Fruit fly (Drosophila melanogaster): ENCODE measurements around the gene RpL22.

RpL22 gene

dm6 chrX:758892-759621, 5.9 kb downstream of the RpL22 start, which contains the start of gene CG5273 (continued):
- TF ChIP-seq ro (GFP tag; IDR thresholded peaks at IDR 0.05) (no peak), CG13287 (GFP tag; IDR thresholded peaks at IDR 0.05; ENCODE audit: partially characterized antibody) (peak; percentile 95), CG34422 (GFP tag; IDR thresholded peaks at IDR 0.05) (no peak), NFAT (GFP tag; IDR thresholded peaks at IDR 0.05) (peak; percentile 73), tap (tag; optimal IDR thresholded peaks at IDR 0.05) (peak; percentile 6), ap (GFP tag; IDR thresholded peaks at IDR 0.05) (no peak), CG6689 (GFP tag; IDR thresholded peaks at IDR 0.05) (no peak), crp (GFP tag; optimal IDR thresholded peaks at IDR 0.05) (peak; percentile 12 to 80), CG9797 (GFP tag; optimal IDR thresholded peaks at IDR 0.05) (peak; percentile 98), CG11504 (tag; optimal IDR thresholded peaks at IDR 0.05) (peak; percentile 30), danr (GFP tag; IDR thresholded peaks at IDR 0.05) (no peak), CG16813 (GFP tag; IDR thresholded peaks at IDR 0.05; ENCODE audit: partially characterized antibody) (peak; percentile 94), CG10147 (GFP tag; optimal IDR thresholded peaks at IDR 0.05) (peak; percentile 7), CG34376 (GFP tag; optimal IDR thresholded peaks at IDR 0.05) (peak; percentile 80), CG18011 (GFP tag; optimal IDR thresholded peaks at IDR 0.05) (peak; percentile 4), CG2199 (GFP tag; IDR thresholded peaks at IDR 0.05) (no peak), CG1233 (GFP tag; optimal IDR thresholded peaks at IDR 0.05) (no peak), CG14965 (GFP tag; optimal IDR thresholded peaks at IDR 0.05; ENCODE audit: borderline replicate concordance) (no peak), tgo (GFP tag; IDR thresholded peaks at IDR 0.05) (no peak), row (GFP tag; IDR thresholded peaks at IDR 0.05) (peak; percentile 94), usp (GFP tag; optimal IDR thresholded peaks at IDR 0.05) (no peak), br (optimal IDR thresholded peaks at IDR 0.05) (no peak), CG7556 (GFP tag; optimal IDR thresholded peaks at IDR 0.05) (peak; percentile 7), bab2 (GFP tag; optimal IDR thresholded peaks at IDR 0.05) (no peak), sc (optimal IDR thresholded peaks at IDR 0.05) (no peak), sc (GFP tag; optimal IDR thresholded peaks at IDR 0.05) (no peak), onecut (GFP tag; IDR thresholded peaks at IDR 0.05) (no peak), CG11247 (GFP tag; IDR thresholded peaks at IDR 0.05) (no peak), CG3065 (GFP tag; optimal IDR thresholded peaks at IDR 0.05) (no peak), Asciz (GFP tag; optimal IDR thresholded peaks at IDR 0.05) (peak; percentile 0), gsb-n (tag; optimal IDR thresholded peaks at IDR 0.05) (peak; percentile 25), inv (GFP tag; IDR thresholded peaks at IDR 0.05; ENCODE audit: partially characterized antibody) (peak; percentile 85), nom (GFP tag; optimal IDR thresholded peaks at IDR 0.05) (peak; percentile 37), z (GFP tag; IDR thresholded peaks at IDR 0.05) (no peak), Hr78 (GFP tag; optimal IDR thresholded peaks at IDR 0.05) (no peak), CG8359 (GFP tag; optimal IDR thresholded peaks at IDR 0.05; ENCODE audit: borderline replicate concordance) (no peak), CG10321 (GFP tag; IDR thresholded peaks at IDR 0.05) (no peak), crol (GFP tag; IDR thresholded peaks at IDR 0.05) (no peak), CG5180 (GFP tag; optimal IDR thresholded peaks at IDR 0.05) (no peak), Antp (GFP tag; optimal IDR thresholded peaks at IDR 0.05) (no peak), org-1 (GFP tag; optimal IDR thresholded peaks at IDR 0.05) (no peak), Sox102F (GFP tag; optimal IDR thresholded peaks at IDR 0.05) (no peak), CG13296 (GFP tag; optimal IDR thresholded peaks at IDR 0.05) (no peak), HLH4C (GFP tag; IDR thresholded peaks at IDR 0.05; ENCODE audit: partially characterized antibody) (peak; percentile 82), pho (GFP tag; optimal IDR thresholded peaks at IDR 0.05) (no peak), CG6854 (GFP tag; optimal IDR thresholded peaks at IDR 0.05) (no peak), mam (GFP tag; optimal IDR thresholded peaks at IDR 0.05) (no peak), CG30403 (GFP tag; optimal IDR thresholded peaks at IDR 0.05) (no peak), CG15514 (GFP tag; optimal IDR thresholded peaks at IDR 0.05) (peak; percentile 84), Sry-δ (GFP tag; optimal IDR thresholded peaks at IDR 0.05) (peak; percentile 39)
